Worm (Caenorhabditis elegans) whole organism, late embryonic: ENCODE measurements around the gene R160.2.
"Not testable (repeated sequence)": the region's sequence is repeated elsewhere in the genome, so short reads cannot be mapped to it uniquely, and the experiment has no call there.

Experiments
- ceh-2 ChIP-seq: sonication (generic microtip); optimal IDR thresholded peaks from 2 replicates; lab custom pipeline; 2016; ENCODE audit warnings: missing genotype, missing genetic modification characterization, missing compliant biosample characterization
- elt-2 ChIP-seq: sonication (generic microtip); optimal IDR thresholded peaks from 2 replicates; lab custom pipeline; 2016; ENCODE audit warnings: missing genetic modification reagents, missing genetic modification characterization, missing compliant biosample characterization
- hlh-13 ChIP-seq: fragments of 200-800 bp; sonication (Bioruptor generic); optimal IDR thresholded peaks from 2 replicates; lab custom pipeline; 2018; ENCODE audit warnings: mild to moderate bottlenecking, missing genetic modification characterization, missing compliant biosample characterization
- pag-3 ChIP-seq: sonication (generic microtip); optimal IDR thresholded peaks from 2 replicates; lab custom pipeline; 2016; ENCODE audit warnings: missing compliant biosample characterization, missing genetic modification characterization, borderline replicate concordance

DNA sequence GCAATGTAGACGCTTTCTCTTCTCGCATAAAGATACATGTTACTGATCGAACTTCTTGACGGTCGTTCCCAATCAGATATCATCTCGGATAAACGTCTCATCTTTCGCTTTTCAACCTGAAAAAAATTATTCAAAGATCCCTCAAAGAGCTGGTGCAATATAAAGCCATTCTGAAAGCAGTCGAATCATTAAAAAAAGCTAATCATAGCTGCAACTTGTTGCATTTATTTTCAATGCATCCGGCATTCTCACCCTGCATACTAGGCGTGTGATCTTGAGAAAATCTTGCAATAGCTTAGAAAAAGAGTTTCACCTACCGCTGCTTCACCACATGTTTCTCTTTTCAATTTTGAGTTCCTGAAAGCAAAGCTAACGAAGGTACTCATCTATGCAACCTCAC lies 44.4 kb downstream of the R160.2 start, which contains the start of gene C24A8.6:
- not testable (repeated sequence) for TF ChIP-seq elt-2 (tag; lab: Kevin White, UChicago); hlh-13 (GFP tag; lab: Kevin White, UChicago); ceh-2 (tag; lab: Kevin White, UChicago); pag-3 (tag; lab: Kevin White, UChicago)
